Fruit fly (Drosophila melanogaster) whole organism, wandering third instar larva: ENCODE data around the gene Dhrs4.

Experiments
- CG32264 ChIP-seq: fragments of 200-800 bp; sonication (Bioruptor generic); optimal IDR thresholded peaks from 2 replicates; lab custom pipeline; 2016; ENCODE audit warnings: missing biosample characterization, missing genetic modification characterization
- CG9705 ChIP-seq: fragments of 200-800 bp; sonication (Bioruptor generic); optimal IDR thresholded peaks from 2 replicates; lab custom pipeline; 2018; ENCODE audit warnings: missing biosample characterization, mild to moderate bottlenecking, missing genetic modification characterization
- CrebA ChIP-seq: fragments of 200-800 bp; sonication (Bioruptor generic); optimal IDR thresholded peaks from 2 replicates; lab custom pipeline; 2016; ENCODE audit warnings: missing biosample characterization, mild to moderate bottlenecking, missing genetic modification characterization, borderline replicate concordance
- Dfd ChIP-seq: fragments of >200 bp; optimal IDR thresholded peaks from 2 replicates; lab custom pipeline; 2017; ENCODE audit warnings: missing biosample characterization, missing genetic modification characterization
- Dif ChIP-seq: fragments of 200-275, 200-300 bp; sonication (Bioruptor generic); optimal IDR thresholded peaks from 2 replicates; lab custom pipeline; 2018; ENCODE audit warnings: missing biosample characterization, missing genetic modification characterization; ENCODE audit not compliant: partially characterized antibody
- GATAd ChIP-seq: sonication (Bioruptor generic); optimal IDR thresholded peaks from 2 replicates; lab custom pipeline; 2016; ENCODE audit warnings: missing biosample characterization, missing genetic modification characterization
- HLH106 ChIP-seq: fragments of 200-800 bp; optimal IDR thresholded peaks from 3 replicates; lab custom pipeline; 2019; ENCODE audit warnings: missing biosample characterization, mild to moderate bottlenecking, missing genetic modification characterization, moderate library complexity
- Hnf4 ChIP-seq: fragments of 200-800 bp; sonication (Bioruptor generic); optimal IDR thresholded peaks from 2 replicates; lab custom pipeline; 2016; ENCODE audit warnings: missing biosample characterization, mild to moderate bottlenecking, missing genetic modification characterization
- Hr78 ChIP-seq: fragments of >200 bp; optimal IDR thresholded peaks from 2 replicates; lab custom pipeline; 2017; ENCODE audit warnings: missing biosample characterization, missing genetic modification characterization
- Hr83 ChIP-seq: fragments of 200-300 bp; sonication (Bioruptor generic); optimal IDR thresholded peaks from 2 replicates; lab custom pipeline; 2016; ENCODE audit warnings: missing biosample characterization, mild to moderate bottlenecking, missing genetic modification characterization, moderate library complexity; ENCODE audit not compliant: poor library complexity, severe bottlenecking
- Jra ChIP-seq: sonication (Bioruptor generic); optimal IDR thresholded peaks from 2 replicates; lab custom pipeline; 2016; ENCODE audit warnings: missing biosample characterization, missing genetic modification characterization
- Mio ChIP-seq: sonication (Bioruptor generic); optimal IDR thresholded peaks from 2 replicates; lab custom pipeline; 2016; ENCODE audit warnings: missing biosample characterization, missing genetic modification characterization
- Myc ChIP-seq: fragments of >200 bp; optimal IDR thresholded peaks from 2 replicates; lab custom pipeline; 2017
- N ChIP-seq: fragments of >200 bp; optimal IDR thresholded peaks from 2 replicates; lab custom pipeline; 2018; ENCODE audit warnings: missing biosample characterization, missing external identifiers, missing genetic modification characterization
- OdsH ChIP-seq: fragments of 200-800 bp; sonication (Bioruptor generic); optimal IDR thresholded peaks from 2 replicates; lab custom pipeline; 2016; ENCODE audit warnings: missing biosample characterization, mild to moderate bottlenecking, missing genetic modification characterization
- Rel ChIP-seq, 2 experiments: fragments of 200-800 bp; sonication (Bioruptor generic) in 1 of 2; optimal IDR thresholded peaks; 2 replicates in 1 of 2; 3 replicates in 1 of 2; lab custom pipeline; 2016 to 2019; ENCODE audit warnings: mild to moderate bottlenecking in 2 of 2, missing biosample characterization in 2 of 2, missing genetic modification characterization in 2 of 2, moderate library complexity in 1 of 2
- Sp1 ChIP-seq: fragments of 200-800 bp; sonication (Bioruptor generic); optimal IDR thresholded peaks from 3 replicates; lab custom pipeline; 2019; ENCODE audit warnings: missing biosample characterization, mild to moderate bottlenecking, missing genetic modification characterization, moderate library complexity
- Vsx2 ChIP-seq: fragments of 200-300, 225-300 bp; sonication (Bioruptor generic); optimal IDR thresholded peaks from 2 replicates; lab custom pipeline; 2018; ENCODE audit warnings: missing biosample characterization, missing genetic modification characterization; ENCODE audit not compliant: partially characterized antibody
- br ChIP-seq: fragments of 200-800 bp; sonication (Bioruptor generic); optimal IDR thresholded peaks from 2 replicates; lab custom pipeline; 2016; ENCODE audit warnings: missing biosample characterization, missing genetic modification characterization
- brk ChIP-seq: fragments of 200-800 bp; sonication (Bioruptor generic); optimal IDR thresholded peaks from 2 replicates; lab custom pipeline; 2016; ENCODE audit warnings: missing biosample characterization, mild to moderate bottlenecking, missing genetic modification characterization
- dmrt93B ChIP-seq: fragments of 200-800 bp; sonication (Bioruptor generic); optimal IDR thresholded peaks from 2 replicates; lab custom pipeline; 2018; ENCODE audit warnings: missing biosample characterization, mild to moderate bottlenecking, missing genetic modification characterization
- fru ChIP-seq: fragments of 200-800 bp; sonication (Bioruptor generic); optimal IDR thresholded peaks from 3 replicates; lab custom pipeline; 2016; ENCODE audit warnings: missing biosample characterization, mild to moderate bottlenecking, missing genetic modification characterization
- h ChIP-seq: fragments of 200-800 bp; sonication (Bioruptor generic); optimal IDR thresholded peaks from 3 replicates; lab custom pipeline; 2016; ENCODE audit warnings: missing biosample characterization, mild to moderate bottlenecking, missing genetic modification characterization
- jim ChIP-seq: fragments of 175-275, 200-325 bp; sonication (Bioruptor generic); optimal IDR thresholded peaks from 2 replicates; lab custom pipeline; 2016; ENCODE audit warnings: missing biosample characterization, mild to moderate bottlenecking, missing genetic modification characterization
- lola ChIP-seq: fragments of >200 bp; optimal IDR thresholded peaks from 2 replicates; lab custom pipeline; 2017; ENCODE audit warnings: missing biosample characterization, missing genetic modification characterization
- pan ChIP-seq: fragments of >200 bp; optimal IDR thresholded peaks from 2 replicates; lab custom pipeline; 2017
- psq ChIP-seq: fragments of 200-800 bp; sonication (Bioruptor generic); optimal IDR thresholded peaks from 3 replicates; lab custom pipeline; 2017; ENCODE audit warnings: missing biosample characterization, mild to moderate bottlenecking, missing genetic modification characterization, moderate library complexity
- rgr ChIP-seq: fragments of 200-800 bp; sonication (Bioruptor generic); optimal IDR thresholded peaks from 3 replicates; lab custom pipeline; 2016; ENCODE audit warnings: missing biosample characterization, mild to moderate bottlenecking, missing genetic modification characterization
- sage ChIP-seq: fragments of 200-800 bp; sonication (Bioruptor generic); optimal IDR thresholded peaks from 2 replicates; lab custom pipeline; 2016; ENCODE audit warnings: missing biosample characterization, mild to moderate bottlenecking, missing genetic modification characterization
- tai ChIP-seq: sonication (Bioruptor generic); optimal IDR thresholded peaks from 2 replicates; lab custom pipeline; 2016; ENCODE audit warnings: missing biosample characterization, missing genetic modification characterization
- usp ChIP-seq: fragments of >200 bp; optimal IDR thresholded peaks from 2 replicates; lab custom pipeline; 2017; ENCODE audit warnings: missing biosample characterization, missing genetic modification characterization
- woc ChIP-seq: sonication (Bioruptor generic); optimal IDR thresholded peaks from 2 replicates; lab custom pipeline; 2016; ENCODE audit warnings: missing biosample characterization, mild to moderate bottlenecking, missing genetic modification characterization

Dhrs4 gene

DNA sequence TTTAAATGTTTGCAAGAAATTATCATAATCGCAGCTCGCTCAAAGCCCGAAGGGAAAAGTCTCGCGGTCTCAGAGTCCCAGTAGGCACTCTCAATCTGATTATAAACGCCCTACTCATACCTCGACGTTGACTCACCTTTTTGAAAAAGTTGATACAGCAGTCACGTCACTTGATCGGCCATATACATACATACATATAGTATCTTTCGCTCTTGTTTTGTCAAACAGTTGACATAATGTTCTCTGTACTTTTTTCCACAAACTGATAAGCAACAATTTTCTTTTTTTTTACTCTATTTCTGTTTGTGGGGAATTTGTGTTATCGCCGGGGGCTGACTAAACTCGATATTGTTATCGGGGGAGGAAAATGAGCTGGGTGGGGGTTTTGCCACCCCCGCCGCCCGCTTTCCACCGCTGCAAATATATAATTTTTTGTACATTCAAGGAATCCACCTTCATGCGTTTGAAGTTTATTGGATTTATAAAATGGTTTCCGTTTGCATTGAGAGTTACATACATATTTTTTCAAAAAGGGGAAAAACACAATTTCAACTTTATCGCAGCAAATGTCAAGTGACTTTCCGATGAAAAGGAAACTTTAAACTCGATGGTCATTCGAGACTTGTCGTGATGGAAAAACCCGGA, 39.6 kb upstream of the Dhrs4 start:
- TF ChIP-seq psq (GFP tag; lab: Kevin White, UChicago) (no peak), Dfd (GFP tag; lab: Kevin White, UChicago) (no peak), jim (GFP tag; lab: Kevin White, UChicago) (no peak), CG9705 (no peak), Myc (lab: Kevin White, UChicago) (no peak), HLH106 (tag; lab: Kevin White, UChicago) (no peak), brk (peak; percentile 11), Rel (GFP tag; optimal IDR thresholded peaks at IDR 0.05; lab: Kevin White, UChicago) (no peak), Rel (tag; optimal IDR thresholded peaks at IDR 0.05; lab: Kevin White, UChicago) (peak; percentile 99), woc (GFP tag; lab: Kevin White, UChicago) (no peak), CrebA (GFP tag; lab: Kevin White, UChicago) (peak; percentile 6), Dif (GFP tag; lab: Kevin White, UChicago) (no peak), GATAd (GFP tag; lab: Kevin White, UChicago) (no peak), CG32264 (GFP tag; lab: Kevin White, UChicago) (no peak), Jra (GFP tag; lab: Kevin White, UChicago) (peak; percentile 45), lola (GFP tag; lab: Kevin White, UChicago) (no peak), sage (GFP tag; lab: Kevin White, UChicago) (no peak), Sp1 (GFP tag; lab: Kevin White, UChicago) (no peak), Hr83 (no peak)

DNA sequence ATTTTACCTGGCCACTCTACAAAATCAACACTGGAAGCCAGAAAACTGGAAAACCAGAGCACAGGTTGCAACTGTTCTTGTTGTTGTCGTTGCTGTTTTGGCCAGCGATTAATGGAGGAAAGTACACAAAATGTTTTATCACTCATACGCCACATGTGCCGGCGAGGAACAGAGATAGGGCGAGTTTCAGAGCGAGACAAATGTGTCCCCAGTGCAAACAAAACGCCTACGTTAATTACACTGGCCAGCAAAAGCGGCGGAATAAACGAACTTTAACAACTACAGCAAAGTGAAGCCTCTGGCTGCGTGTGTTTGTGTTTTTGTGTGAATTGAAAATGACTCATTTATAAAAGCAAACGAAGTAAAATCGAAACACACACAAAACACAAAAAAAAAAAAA, 38.7 kb upstream of the Dhrs4 start:
- peak; percentile 32 for TF ChIP-seq psq (GFP tag; lab: Kevin White, UChicago)
- no peak for TF ChIP-seq CrebA (GFP tag; lab: Kevin White, UChicago)
- peak; percentile 34 for TF ChIP-seq h (GFP tag; lab: Kevin White, UChicago)
- TF ChIP-seq Rel (GFP tag; optimal IDR thresholded peaks at IDR 0.05; lab: Kevin White, UChicago): no peak
- peak; percentile 91 for TF ChIP-seq Rel (tag; optimal IDR thresholded peaks at IDR 0.05; lab: Kevin White, UChicago)
- TF ChIP-seq tai (GFP tag; lab: Kevin White, UChicago): no peak
- TF ChIP-seq Dfd (GFP tag; lab: Kevin White, UChicago): no peak
- TF ChIP-seq Vsx2: no peak
- no peak for TF ChIP-seq dmrt93B (GFP tag; lab: Kevin White, UChicago)
- TF ChIP-seq woc (GFP tag; lab: Kevin White, UChicago): no peak
- TF ChIP-seq fru (GFP tag; lab: Kevin White, UChicago): no peak
- peak; percentile 16 for TF ChIP-seq OdsH (GFP tag; lab: Kevin White, UChicago)
- no peak for TF ChIP-seq usp (GFP tag; lab: Kevin White, UChicago)

DNA sequence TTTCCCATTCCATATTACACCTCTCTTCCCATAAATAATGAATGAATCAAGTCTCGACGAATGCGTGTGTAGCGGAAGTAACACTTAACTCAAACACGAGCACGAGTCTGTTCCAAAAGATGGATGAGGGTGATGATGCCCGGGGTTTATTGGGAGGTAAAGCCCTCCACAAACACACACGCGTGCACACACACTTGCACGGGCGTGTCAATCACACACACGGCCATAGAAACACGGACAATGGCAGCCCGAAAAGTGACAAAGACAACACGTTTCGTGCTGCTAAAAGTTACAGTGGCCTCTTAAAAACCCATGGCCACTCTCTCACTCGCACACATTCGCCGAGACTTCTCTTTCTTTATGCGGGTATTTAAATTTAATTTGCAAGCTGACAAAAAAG, 37.5 kb upstream of the Dhrs4 start:
- TF ChIP-seq pan: no peak
- no peak for TF ChIP-seq Hr78
- TF ChIP-seq N (GFP tag; lab: Kevin White, UChicago): no peak
- no peak for TF ChIP-seq sage (GFP tag; lab: Kevin White, UChicago)
- no peak for TF ChIP-seq Mio (GFP tag; lab: Kevin White, UChicago)
- TF ChIP-seq br (GFP tag; lab: Kevin White, UChicago): no peak
- TF ChIP-seq fru (GFP tag; lab: Kevin White, UChicago): no peak
- TF ChIP-seq Myc (lab: Kevin White, UChicago): no peak

DNA sequence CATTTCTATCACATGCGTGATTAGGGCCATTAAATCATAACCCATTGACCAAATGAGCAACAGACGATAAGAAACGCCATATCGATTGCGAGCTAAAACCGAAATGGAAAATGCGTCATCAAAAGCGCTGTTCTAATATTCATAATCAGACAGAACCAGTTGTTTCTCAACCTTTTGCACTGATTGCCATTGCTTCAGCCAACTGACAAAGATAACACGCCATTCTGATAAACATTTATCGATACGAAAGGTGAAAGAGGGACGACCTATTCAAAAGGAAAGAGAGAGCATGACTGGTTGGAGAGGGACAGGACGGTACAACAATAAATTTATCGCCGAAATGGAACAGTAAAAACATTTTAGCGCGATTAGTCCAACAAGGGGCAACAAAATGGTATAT, 35.3 kb upstream of the Dhrs4 start:
- no peak for TF ChIP-seq Mio (GFP tag; lab: Kevin White, UChicago)
- peak; percentile 17 for TF ChIP-seq Hr83
- TF ChIP-seq Hnf4 (GFP tag; lab: Kevin White, UChicago): peak; percentile 38
- no peak for TF ChIP-seq rgr
- no peak for TF ChIP-seq Rel (GFP tag; optimal IDR thresholded peaks at IDR 0.05; lab: Kevin White, UChicago)
- peak; percentile 72 for TF ChIP-seq Rel (tag; optimal IDR thresholded peaks at IDR 0.05; lab: Kevin White, UChicago)
- TF ChIP-seq h (GFP tag; lab: Kevin White, UChicago): peak; percentile 32
- TF ChIP-seq tai (GFP tag; lab: Kevin White, UChicago): no peak
- peak; percentile 9 for TF ChIP-seq psq (GFP tag; lab: Kevin White, UChicago)
- no peak for TF ChIP-seq Dfd (GFP tag; lab: Kevin White, UChicago)
- no peak for TF ChIP-seq Dif (GFP tag; lab: Kevin White, UChicago)
- peak; percentile 23 for TF ChIP-seq brk
- peak; percentile 56 for TF ChIP-seq CrebA (GFP tag; lab: Kevin White, UChicago)
- TF ChIP-seq br (GFP tag; lab: Kevin White, UChicago): peak; percentile 41
- TF ChIP-seq N (GFP tag; lab: Kevin White, UChicago): no peak
- no peak for TF ChIP-seq dmrt93B (GFP tag; lab: Kevin White, UChicago)
- no peak for TF ChIP-seq sage (GFP tag; lab: Kevin White, UChicago)
- no peak for TF ChIP-seq CG9705
